Fruit fly (Drosophila melanogaster) whole organism, adult: Measurements from ENCODE around the gene dj-1beta.
A peak's percentile ranks its signal among the peaks of the same experiment; 100 is the strongest.

Experiments used
- CG11617 ChIP-seq: fragments of 200-800 bp; sonication (Bioruptor generic); optimal IDR thresholded peaks from 2 replicates; lab custom pipeline; 2017; ENCODE audit warnings: mild to moderate bottlenecking, missing biosample characterization, missing genetic modification reagents, missing genetic modification characterization
- CG12768 ChIP-seq: fragments of 200-800 bp; sonication (Bioruptor generic); optimal IDR thresholded peaks from 2 replicates; lab custom pipeline; 2017; ENCODE audit warnings: missing biosample characterization, missing genetic modification characterization, mild to moderate bottlenecking, moderate library complexity, missing genetic modification reagents
- CG14711 ChIP-seq: fragments of 200-800 bp; sonication (Bioruptor generic); optimal IDR thresholded peaks from 2 replicates; lab custom pipeline; 2018; ENCODE audit warnings: missing biosample characterization, mild to moderate bottlenecking, missing genetic modification characterization, moderate library complexity
- CG1620 ChIP-seq: fragments of 200-800 bp; sonication (Bioruptor generic); optimal IDR thresholded peaks from 2 replicates; lab custom pipeline; 2016; ENCODE audit warnings: missing biosample characterization, missing genetic modification characterization
- CG33017 ChIP-seq: fragments of 200-800 bp; sonication (Bioruptor generic); optimal IDR thresholded peaks from 2 replicates; lab custom pipeline; 2018; ENCODE audit warnings: missing biosample characterization, mild to moderate bottlenecking, missing genetic modification characterization, moderate library complexity
- CG5204 ChIP-seq: fragments of 200-800 bp; sonication (Bioruptor generic); optimal IDR thresholded peaks from 2 replicates; lab custom pipeline; 2016; ENCODE audit warnings: missing biosample characterization, missing genetic modification characterization
- CG7045 ChIP-seq: fragments of 200-800 bp; sonication (Bioruptor generic); optimal IDR thresholded peaks from 2 replicates; lab custom pipeline; 2017; ENCODE audit warnings: missing biosample characterization, mild to moderate bottlenecking, missing genetic modification characterization
- CG7101 ChIP-seq: fragments of 200-800 bp; sonication (Bioruptor generic); optimal IDR thresholded peaks from 2 replicates; lab custom pipeline; 2018; ENCODE audit warnings: missing biosample characterization, mild to moderate bottlenecking, missing genetic modification characterization, moderate library complexity
- Clk ChIP-seq: fragments of 200-800 bp; sonication (Bioruptor generic); optimal IDR thresholded peaks from 2 replicates; lab custom pipeline; 2017; ENCODE audit warnings: missing biosample characterization, missing genetic modification characterization
- Crg-1 ChIP-seq: fragments of 200-800 bp; sonication (Bioruptor generic); optimal IDR thresholded peaks from 2 replicates; lab custom pipeline; 2016; ENCODE audit warnings: missing biosample characterization, missing genetic modification characterization
- Hr96 ChIP-seq: fragments of 200-800 bp; sonication (Bioruptor generic); optimal IDR thresholded peaks from 2 replicates; lab custom pipeline; 2016; ENCODE audit warnings: missing biosample characterization, missing genetic modification characterization
- Mnt ChIP-seq: fragments of 200-800 bp; sonication (Bioruptor generic); optimal IDR thresholded peaks from 2 replicates; lab custom pipeline; 2016; ENCODE audit warnings: missing biosample characterization, mild to moderate bottlenecking, missing genetic modification characterization
- bab1 ChIP-seq: fragments of 200-800 bp; sonication (Bioruptor generic); optimal IDR thresholded peaks from 3 replicates; lab custom pipeline; 2019; ENCODE audit warnings: missing biosample characterization, mild to moderate bottlenecking, missing genetic modification characterization, moderate library complexity
- cic ChIP-seq: fragments of 200-800 bp; sonication (Bioruptor generic); optimal IDR thresholded peaks from 2 replicates; lab custom pipeline; 2017; ENCODE audit warnings: missing biosample characterization, mild to moderate bottlenecking, missing genetic modification characterization, moderate library complexity
- cnc ChIP-seq, 2 experiments: fragments of >200 bp; optimal IDR thresholded peaks; 2 replicates each; lab custom pipeline; 2017
- kay ChIP-seq: fragments of 200-800 bp; sonication (Bioruptor generic); peaks from one replicate; lab custom pipeline; 2016; ENCODE audit warnings: missing biosample characterization, missing genetic modification characterization, borderline replicate concordance
- ovo ChIP-seq: fragments of 200-800 bp; sonication (Bioruptor generic); optimal IDR thresholded peaks from 2 replicates; lab custom pipeline; 2016; ENCODE audit warnings: missing biosample characterization, missing genetic modification characterization
- pad ChIP-seq: fragments of 200-800 bp; sonication (Bioruptor generic); optimal IDR thresholded peaks from 3 replicates; lab custom pipeline; 2017; ENCODE audit warnings: missing biosample characterization, missing genetic modification characterization, mild to moderate bottlenecking, moderate library complexity, missing genetic modification reagents
- tj ChIP-seq: fragments of 200-800 bp; sonication (Bioruptor generic); optimal IDR thresholded peaks from 3 replicates; lab custom pipeline; 2017; ENCODE audit warnings: missing biosample characterization, mild to moderate bottlenecking, missing genetic modification characterization, moderate library complexity
- toe ChIP-seq: fragments of 200-800 bp; sonication (Bioruptor generic); optimal IDR thresholded peaks from 2 replicates; lab custom pipeline; 2016; ENCODE audit warnings: missing biosample characterization, missing genetic modification characterization

dj-1beta gene

dm6 chr3R:30765306-30766033 lies 41.4 kb upstream of the dj-1beta start, which contains the start of gene zfh1:
zfh1 (plus strand) TSS chr3R:30765926.
- TF ChIP-seq toe (no peak), pad (peak; percentile 86), CG12768 (GFP tag; lab: Kevin White, UChicago) (peak; percentile 14)

dm6 chr3R:30766922-30767504 lies 39.9 kb upstream of the dj-1beta start:
- no peak for TF ChIP-seq CG5204 (GFP tag; lab: Kevin White, UChicago)
- TF ChIP-seq cnc (optimal IDR thresholded peaks at IDR 0.05; lab: Kevin White, UChicago) = no peak
- TF ChIP-seq CG33017 (tag; lab: Kevin White, UChicago) = no peak
- no peak for TF ChIP-seq Mnt
- TF ChIP-seq Crg-1 (GFP tag; lab: Kevin White, UChicago) = no peak
- no peak for TF ChIP-seq CG12768 (GFP tag; lab: Kevin White, UChicago)
- TF ChIP-seq CG14711 (tag; lab: Kevin White, UChicago) = no peak
- TF ChIP-seq Clk (GFP tag; lab: Kevin White, UChicago) = no peak
- no peak for TF ChIP-seq Hr96 (GFP tag; lab: Kevin White, UChicago)
- TF ChIP-seq CG7045 (GFP tag; lab: Kevin White, UChicago) = no peak
- TF ChIP-seq cic (GFP tag; lab: Kevin White, UChicago) = no peak
- TF ChIP-seq CG1620 (GFP tag; lab: Kevin White, UChicago) = no peak
- no peak for TF ChIP-seq CG11617 (GFP tag; lab: Kevin White, UChicago)
- TF ChIP-seq CG7101 (tag; lab: Kevin White, UChicago) = no peak

dm6 chr3R:30767556-30767955 lies 39.4 kb upstream of the dj-1beta start:
- TF ChIP-seq kay (GFP tag; lab: Kevin White, UChicago) (no peak), CG7045 (GFP tag; lab: Kevin White, UChicago) (no peak), Mnt (no peak), CG11617 (GFP tag; lab: Kevin White, UChicago) (no peak), CG1620 (GFP tag; lab: Kevin White, UChicago) (no peak), cnc (optimal IDR thresholded peaks at IDR 0.05; lab: Kevin White, UChicago) (no peak), pad (no peak), Crg-1 (GFP tag; lab: Kevin White, UChicago) (no peak)

dm6 chr3R:30770069-30770633 lies 36.8 kb upstream of the dj-1beta start:
- TF ChIP-seq pad (no peak), Hr96 (GFP tag; lab: Kevin White, UChicago) (no peak), toe (no peak), kay (GFP tag; lab: Kevin White, UChicago) (no peak), Crg-1 (GFP tag; lab: Kevin White, UChicago) (no peak), CG11617 (GFP tag; lab: Kevin White, UChicago) (no peak), CG7101 (tag; lab: Kevin White, UChicago) (no peak), cic (GFP tag; lab: Kevin White, UChicago) (no peak), ovo (no peak), tj (GFP tag; lab: Kevin White, UChicago) (no peak), CG14711 (tag; lab: Kevin White, UChicago) (no peak)

dm6 chr3R:30770709-30771108 lies 36.2 kb upstream of the dj-1beta start:
- TF ChIP-seq kay (GFP tag; lab: Kevin White, UChicago) (no peak), toe (no peak), Mnt (no peak), pad (no peak), CG5204 (GFP tag; lab: Kevin White, UChicago) (no peak), CG1620 (GFP tag; lab: Kevin White, UChicago) (no peak), tj (GFP tag; lab: Kevin White, UChicago) (no peak), Crg-1 (GFP tag; lab: Kevin White, UChicago) (no peak), CG14711 (tag; lab: Kevin White, UChicago) (no peak), Hr96 (GFP tag; lab: Kevin White, UChicago) (no peak), CG7045 (GFP tag; lab: Kevin White, UChicago) (no peak), Clk (GFP tag; lab: Kevin White, UChicago) (no peak), cnc (optimal IDR thresholded peaks at IDR 0.05; lab: Kevin White, UChicago) (no peak)

dm6 chr3R:30772779-30773546 lies 34.0 kb upstream of the dj-1beta start:
- TF ChIP-seq kay (GFP tag; lab: Kevin White, UChicago) = no peak
- TF ChIP-seq ovo = no peak
- no peak for TF ChIP-seq CG14711 (tag; lab: Kevin White, UChicago)
- no peak for TF ChIP-seq CG33017 (tag; lab: Kevin White, UChicago)
- no peak for TF ChIP-seq CG7101 (tag; lab: Kevin White, UChicago)
- TF ChIP-seq bab1 = no peak
